Worm (Caenorhabditis elegans) whole organism, L3 larva: Measurements from ENCODE around the gene kup-1.
A peak's percentile ranks its signal among the peaks of the same experiment; 100 is the strongest.

Experiments
- R02D3.7 ChIP-seq: fragments of 150-350 bp; optimal IDR thresholded peaks from 2 replicates; lab custom pipeline; 2014; ENCODE audit warnings: missing biosample characterization, missing genetic modification characterization
- ZK546.5 ChIP-seq: sonication (generic microtip); optimal IDR thresholded peaks from 2 replicates; lab custom pipeline; 2017; ENCODE audit warnings: missing biosample characterization, missing genetic modification characterization
- aly-2 ChIP-seq: fragments of 150-350 bp; optimal IDR thresholded peaks from 2 replicates; lab custom pipeline; 2014; ENCODE audit warnings: missing biosample characterization, missing genetic modification characterization
- ama-1 ChIP-seq: fragments of 150-350 bp; optimal IDR thresholded peaks from 2 replicates; lab custom pipeline; 2018
- ceh-16 ChIP-seq: sonication (generic microtip); optimal IDR thresholded peaks from 2 replicates; lab custom pipeline; 2017; ENCODE audit warnings: missing biosample characterization, missing genetic modification characterization
- ceh-28 ChIP-seq: fragments of 150-350 bp; optimal IDR thresholded peaks from 2 replicates; lab custom pipeline; 2014; ENCODE audit warnings: missing biosample characterization, missing genetic modification reagents, missing genetic modification characterization
- ceh-82 ChIP-seq: fragments of 150-350 bp; optimal IDR thresholded peaks from 2 replicates; lab custom pipeline; 2014; ENCODE audit warnings: missing biosample characterization, missing genetic modification characterization
- egl-27 ChIP-seq: sonication (generic microtip); optimal IDR thresholded peaks from 4 replicates; lab custom pipeline; 2017; ENCODE audit warnings: missing biosample characterization, missing genetic modification reagents, missing genetic modification characterization
- egl-5 ChIP-seq: fragments of 150-350 bp; optimal IDR thresholded peaks from 2 replicates; lab custom pipeline; 2017; ENCODE audit warnings: missing biosample characterization, missing genetic modification reagents, missing genetic modification characterization, inconsistent platforms
- elt-1 ChIP-seq: fragments of 150-350 bp; optimal IDR thresholded peaks from 2 replicates; lab custom pipeline; 2014; ENCODE audit warnings: missing biosample characterization, missing genetic modification characterization
- elt-2 ChIP-seq: sonication (generic microtip); optimal IDR thresholded peaks from 2 replicates; lab custom pipeline; 2016; ENCODE audit warnings: missing genetic modification reagents, mild to moderate bottlenecking, missing genetic modification characterization, missing compliant biosample characterization
- elt-3 ChIP-seq, 3 experiments: fragments of 150-350 bp in 1 of 3; sonication (generic microtip) in 2 of 3; optimal IDR thresholded peaks; 2 replicates in 2 of 3; 4 replicates in 1 of 3; lab custom pipeline; 2014 to 2017; ENCODE audit warnings: missing biosample characterization in 3 of 3, missing genetic modification characterization in 3 of 3
- fkh-10 ChIP-seq: sonication (generic microtip); optimal IDR thresholded peaks from 2 replicates; lab custom pipeline; 2017; ENCODE audit warnings: missing biosample characterization, missing genetic modification reagents, missing genetic modification characterization
- fos-1 ChIP-seq: fragments of 150-350 bp; optimal IDR thresholded peaks from 2 replicates; lab custom pipeline; 2014; ENCODE audit warnings: missing biosample characterization, missing genetic modification characterization
- jun-1 ChIP-seq: fragments of 150-350 bp; optimal IDR thresholded peaks from 2 replicates; lab custom pipeline; 2014; ENCODE audit warnings: missing biosample characterization, missing genetic modification reagents, missing genetic modification characterization
- lin-15B ChIP-seq: fragments of 150-350 bp; optimal IDR thresholded peaks from 2 replicates; lab custom pipeline; 2014; ENCODE audit warnings: missing biosample characterization, missing genetic modification characterization
- lsy-12 ChIP-seq: sonication (generic microtip); optimal IDR thresholded peaks from 2 replicates; lab custom pipeline; 2016; ENCODE audit warnings: mild to moderate bottlenecking, missing genetic modification characterization, missing compliant biosample characterization
- mdl-1 ChIP-seq: fragments of 150-350 bp; optimal IDR thresholded peaks from 2 replicates; lab custom pipeline; 2014; ENCODE audit warnings: missing biosample characterization, missing genetic modification characterization
- nfya-1 ChIP-seq: sonication (generic microtip); optimal IDR thresholded peaks from 2 replicates; lab custom pipeline; 2017; ENCODE audit warnings: missing genetic modification characterization, mild to moderate bottlenecking, missing compliant biosample characterization, antibody characterized with exemption, moderate library complexity; ENCODE audit not compliant: insufficient read depth
- nhr-11 ChIP-seq: fragments of 150-350 bp; optimal IDR thresholded peaks from 2 replicates; lab custom pipeline; 2014; ENCODE audit warnings: missing biosample characterization, missing genetic modification characterization
- nhr-12 ChIP-seq: fragments of 150-350 bp; optimal IDR thresholded peaks from 2 replicates; lab custom pipeline; 2014; ENCODE audit warnings: missing biosample characterization, missing genetic modification characterization
- nhr-23 ChIP-seq: fragments of 150-350 bp; optimal IDR thresholded peaks from 2 replicates; lab custom pipeline; 2014; ENCODE audit warnings: missing biosample characterization, missing genetic modification reagents, missing genetic modification characterization
- nhr-25 ChIP-seq: sonication (generic microtip); optimal IDR thresholded peaks from 2 replicates; lab custom pipeline; 2017; ENCODE audit warnings: missing biosample characterization, missing genetic modification characterization
- nhr-28 ChIP-seq: fragments of 150-350 bp; optimal IDR thresholded peaks from 2 replicates; lab custom pipeline; 2014; ENCODE audit warnings: missing biosample characterization, missing genetic modification characterization
- nhr-43 ChIP-seq: sonication (generic microtip); optimal IDR thresholded peaks from 2 replicates; lab custom pipeline; 2016; ENCODE audit warnings: mild to moderate bottlenecking, missing genetic modification characterization, missing compliant biosample characterization; ENCODE audit not compliant: poor library complexity, severe bottlenecking
- nhr-67 ChIP-seq: fragments of 150-350 bp; optimal IDR thresholded peaks from 2 replicates; lab custom pipeline; 2014; ENCODE audit warnings: missing biosample characterization, missing genetic modification characterization
- pha-4 ChIP-seq: fragments of 150-350 bp; optimal IDR thresholded peaks from 2 replicates; lab custom pipeline; 2014; ENCODE audit warnings: missing biosample characterization, missing genetic modification reagents, missing genetic modification characterization
- snpc-4 ChIP-seq: fragments of 150-350 bp; optimal IDR thresholded peaks from 2 replicates; lab custom pipeline; 2014; ENCODE audit warnings: missing biosample characterization, missing genetic modification characterization
- tbx-2 ChIP-seq: sonication (generic microtip); optimal IDR thresholded peaks from 2 replicates; lab custom pipeline; 2016; ENCODE audit warnings: mild to moderate bottlenecking, missing genetic modification characterization, missing compliant biosample characterization
- unc-39 ChIP-seq: sonication (generic microtip); optimal IDR thresholded peaks from 4 replicates; lab custom pipeline; 2017; ENCODE audit warnings: missing biosample characterization, missing genetic modification characterization
- unc-62 ChIP-seq: fragments of 150-350 bp; sonication (generic microtip); optimal IDR thresholded peaks from 4 replicates; lab custom pipeline; 2014; ENCODE audit warnings: missing biosample characterization, missing genetic modification reagents, missing genetic modification characterization
- zag-1 ChIP-seq: fragments of 150-350 bp; optimal IDR thresholded peaks from 2 replicates; lab custom pipeline; 2014; ENCODE audit warnings: missing biosample characterization, missing genetic modification characterization
- ztf-11 ChIP-seq: fragments of 150-350 bp; optimal IDR thresholded peaks from 2 replicates; lab custom pipeline; 2014; ENCODE audit warnings: missing biosample characterization, missing genetic modification characterization
- ztf-4 ChIP-seq: fragments of 150-350 bp; optimal IDR thresholded peaks from 2 replicates; lab custom pipeline; 2014; ENCODE audit warnings: missing biosample characterization, missing genetic modification characterization

Gene kup-1

ce11 chrV:12063036-12063435 is 22.4 kb upstream of the kup-1 start, which contains the start of gene clh-6:
Gene clh-6, minus strand, starts transcription at chrV:12063368.
- TF ChIP-seq ama-1 (lab: Kevin White, UChicago) (peak; percentile 85), elt-2 (tag; lab: Kevin White, UChicago) (peak; percentile 9), ZK546.5 (no peak), nhr-12 (tag; lab: Kevin White, UChicago) (no peak), pha-4 (tag; lab: Kevin White, UChicago) (peak; percentile 10), nhr-25 (tag; lab: Kevin White, UChicago) (peak; percentile 4)

- TF ChIP-seq nhr-25 (tag; lab: Kevin White, UChicago), result no peak
- no peak for TF ChIP-seq fkh-10 (GFP tag; lab: Kevin White, UChicago)
- TF ChIP-seq ama-1 (lab: Kevin White, UChicago), result no peak
- no peak for TF ChIP-seq aly-2 (tag; lab: Kevin White, UChicago)
- TF ChIP-seq nhr-23 (tag; lab: Kevin White, UChicago), result no peak
- no peak for TF ChIP-seq nhr-12 (tag; lab: Kevin White, UChicago)
- no peak for TF ChIP-seq unc-39
- no peak for TF ChIP-seq ztf-4 (tag; lab: Kevin White, UChicago)
- TF ChIP-seq egl-5, result no peak
- no peak for TF ChIP-seq lsy-12 (tag; lab: Kevin White, UChicago)
- no peak for TF ChIP-seq ceh-82 (tag; lab: Kevin White, UChicago)
- no peak for TF ChIP-seq mdl-1 (tag; lab: Kevin White, UChicago)
- no peak for TF ChIP-seq lin-15B (tag; lab: Kevin White, UChicago)
- no peak for TF ChIP-seq nhr-67 (tag; lab: Kevin White, UChicago)
- TF ChIP-seq zag-1 (tag; lab: Kevin White, UChicago), result no peak
- no peak for TF ChIP-seq ztf-11 (tag; lab: Kevin White, UChicago)
- no peak for TF ChIP-seq nhr-43
- no peak for TF ChIP-seq R02D3.7
Observed at ce11 chrV:12059719-12060118, 19.0 kb upstream of the kup-1 start, which contains the start of gene R07B7.2. Gene R07B7.2, minus strand, starts transcription at chrV:12059753.

DNA sequence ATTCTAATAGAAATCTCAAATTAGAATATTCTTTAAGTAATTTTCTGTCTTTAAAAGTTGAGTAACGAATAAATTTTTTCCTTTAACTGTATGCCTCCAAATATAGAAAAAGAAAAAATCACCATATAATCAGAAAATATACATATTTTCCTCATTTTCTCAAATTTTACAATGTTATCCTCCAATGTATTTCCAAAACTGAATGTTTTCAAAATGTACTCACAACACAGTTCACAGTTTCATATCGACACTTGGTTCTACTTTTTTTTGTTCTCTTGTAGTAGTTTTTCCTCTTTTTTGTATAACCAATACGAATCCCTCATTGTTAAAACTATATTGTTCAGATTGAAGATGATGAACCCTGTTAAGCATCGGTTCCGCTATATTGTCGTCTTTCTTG is 12.9 kb upstream of the kup-1 start, which contains the start of gene F10C2.7:
TSS of gene F10C2.7 (plus strand) at position 301 of the 400 bp plus-strand sequence.
- no peak for TF ChIP-seq zag-1 (tag; lab: Kevin White, UChicago)
- no peak for TF ChIP-seq nhr-28 (tag; lab: Kevin White, UChicago)
- no peak for TF ChIP-seq tbx-2 (tag; lab: Kevin White, UChicago)
- TF ChIP-seq jun-1, result no peak
- TF ChIP-seq nhr-25 (tag; lab: Kevin White, UChicago), result no peak
- no peak for TF ChIP-seq ceh-28 (tag; lab: Kevin White, UChicago)
- no peak for TF ChIP-seq egl-27 (tag; lab: Kevin White, UChicago)
- TF ChIP-seq ceh-16 (tag; lab: Kevin White, UChicago), result no peak
- TF ChIP-seq pha-4 (tag; lab: Kevin White, UChicago), result no peak

ce11 chrV:12048445-12048844 is 7.8 kb upstream of the kup-1 start, which contains the start of gene dars-2:
Gene dars-2, plus strand, starts transcription at chrV:12048745.
- TF ChIP-seq snpc-4 (tag; lab: Kevin White, UChicago) (no peak), elt-3 (tag; optimal IDR thresholded peaks at IDR 0.05; lab: Kevin White, UChicago) (no peak), ama-1 (lab: Kevin White, UChicago) (no peak), pha-4 (tag; lab: Kevin White, UChicago) (no peak), elt-2 (tag; lab: Kevin White, UChicago) (no peak), nhr-43 (no peak), lsy-12 (tag; lab: Kevin White, UChicago) (no peak)

DNA sequence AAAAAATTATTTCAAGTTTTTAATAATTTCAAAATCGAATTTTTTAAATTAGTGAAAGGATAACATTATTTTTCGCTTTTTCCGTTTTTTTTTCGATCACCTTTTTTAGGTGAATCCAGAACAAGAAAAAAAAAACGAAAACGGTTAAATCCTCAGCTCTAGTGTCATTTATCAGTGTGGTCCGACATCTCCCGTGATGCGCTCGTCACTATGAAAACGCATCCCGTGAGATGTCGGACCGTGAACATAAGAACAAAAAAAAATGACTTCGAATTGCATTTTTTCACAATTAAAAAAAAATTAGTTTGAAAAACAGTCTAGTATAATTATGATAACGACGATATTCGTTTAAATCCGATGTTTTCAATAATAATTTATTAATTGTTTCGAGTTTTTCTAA is 7.1 kb upstream of the kup-1 start:
- no peak for TF ChIP-seq ztf-11 (tag; lab: Kevin White, UChicago)
- no peak for TF ChIP-seq ZK546.5
- no peak for TF ChIP-seq tbx-2 (tag; lab: Kevin White, UChicago)
- no peak for TF ChIP-seq elt-2 (tag; lab: Kevin White, UChicago)
- no peak for TF ChIP-seq fos-1 (tag; lab: Kevin White, UChicago)
- no peak for TF ChIP-seq snpc-4 (tag; lab: Kevin White, UChicago)

- TF ChIP-seq tbx-2 (tag; lab: Kevin White, UChicago), result no peak
- TF ChIP-seq unc-62 (GFP tag; lab: Kevin White, UChicago), result no peak
- no peak for TF ChIP-seq lin-15B (tag; lab: Kevin White, UChicago)
- no peak for TF ChIP-seq elt-1 (tag; lab: Kevin White, UChicago)
- TF ChIP-seq fos-1 (tag; lab: Kevin White, UChicago), result no peak
- no peak for TF ChIP-seq nfya-1 (tag; lab: Kevin White, UChicago)
- TF ChIP-seq nhr-11 (tag; lab: Kevin White, UChicago), result no peak
- no peak for TF ChIP-seq ztf-4 (tag; lab: Kevin White, UChicago)
- TF ChIP-seq unc-39, result no peak
- no peak for TF ChIP-seq R02D3.7
Observed at ce11 chrV:12045132-12045531, 4.5 kb upstream of the kup-1 start, which contains the start of gene F10C2.5. Gene F10C2.5, plus strand, starts transcription at chrV:12045432.
